Fruit fly (Drosophila melanogaster) whole organism, pupa: ENCODE measurements around the gene Wdr59.

ENCODE experiments used
- CG14655 ChIP-seq: fragments of 200-800 bp; sonication (Bioruptor generic); optimal IDR thresholded peaks from 3 replicates; lab custom pipeline; 2017; ENCODE audit warnings: mild to moderate bottlenecking, missing biosample characterization, missing genetic modification reagents, missing genetic modification characterization
- CG8159 ChIP-seq: fragments of 200-800 bp; sonication (Bioruptor generic); optimal IDR thresholded peaks from 3 replicates; lab custom pipeline; 2018; ENCODE audit warnings: missing biosample characterization, mild to moderate bottlenecking, missing genetic modification characterization, moderate library complexity
- CG9948 ChIP-seq: fragments of 200-800 bp; sonication (Bioruptor generic); optimal IDR thresholded peaks from 2 replicates; lab custom pipeline; 2018; ENCODE audit warnings: missing biosample characterization, mild to moderate bottlenecking, missing genetic modification characterization, moderate library complexity
- Snoo ChIP-seq: fragments of 200-800 bp; sonication (Bioruptor generic); optimal IDR thresholded peaks from 3 replicates; lab custom pipeline; 2017; ENCODE audit warnings: missing biosample characterization, mild to moderate bottlenecking, missing genetic modification characterization, inconsistent platforms

dm6 chr2L:11058111-11058665 lies 33.1 kb upstream of the Wdr59 start:
- TF ChIP-seq CG8159 (tag; lab: Kevin White, UChicago), result no peak
- no peak for TF ChIP-seq CG9948 (tag; lab: Kevin White, UChicago)
- no peak for TF ChIP-seq Snoo (tag; lab: Kevin White, UChicago)
- no peak for TF ChIP-seq CG14655 (GFP tag; lab: Kevin White, UChicago)
